Fruit fly (Drosophila melanogaster) whole organism, embryonic: Measurements from ENCODE around the gene Noc2.

ENCODE experiments used
- CG14710 ChIP-seq: fragments of 200-800 bp; sonication (Bioruptor generic); optimal IDR thresholded peaks from 3 replicates; lab custom pipeline; 2019; ENCODE audit warnings: missing biosample characterization, mild to moderate bottlenecking, missing genetic modification characterization, moderate library complexity
- CG16815 ChIP-seq: fragments of 200-800 bp; sonication (Bioruptor generic); optimal IDR thresholded peaks from 3 replicates; lab custom pipeline; 2017; ENCODE audit warnings: missing biosample characterization, mild to moderate bottlenecking, missing genetic modification characterization
- CG6854 ChIP-seq: fragments of 200-800 bp; sonication (Bioruptor generic); optimal IDR thresholded peaks from 3 replicates; lab custom pipeline; 2017; ENCODE audit warnings: missing biosample characterization, mild to moderate bottlenecking, missing genetic modification characterization
- CG7987 ChIP-seq: fragments of 200-800 bp; sonication (Bioruptor generic); optimal IDR thresholded peaks from 2 replicates; lab custom pipeline; 2018; ENCODE audit warnings: missing biosample characterization, mild to moderate bottlenecking, missing genetic modification characterization, moderate library complexity
- CTCF ChIP-seq: fragments of 200-800 bp; sonication (Bioruptor generic); optimal IDR thresholded peaks from 2 replicates; lab custom pipeline; 2017; ENCODE audit warnings: missing biosample characterization, mild to moderate bottlenecking, missing genetic modification characterization, moderate library complexity
- HLH4C ChIP-seq: fragments of 200-800 bp; sonication (Bioruptor generic); IDR thresholded peaks from 3 replicates; pipeline ENCODE4 v1.3.6; 2022; ENCODE audit warnings: missing biosample characterization, missing genetic modification characterization; ENCODE audit not compliant: partially characterized antibody
- Hmx ChIP-seq: fragments of 200-800 bp; sonication (Bioruptor generic); optimal IDR thresholded peaks from 2 replicates; lab custom pipeline; 2016; ENCODE audit warnings: missing biosample characterization, missing genetic modification characterization
- Vsx1 ChIP-seq: fragments of 200-800 bp; sonication (Bioruptor generic); optimal IDR thresholded peaks from 2 replicates; lab custom pipeline; 2017; ENCODE audit warnings: missing biosample characterization, mild to moderate bottlenecking, missing genetic modification characterization, missing genetic modification reagents
- Xbp1 ChIP-seq: fragments of 200-800 bp; sonication (Bioruptor generic); optimal IDR thresholded peaks from 3 replicates; lab custom pipeline; 2016; ENCODE audit warnings: missing biosample characterization, mild to moderate bottlenecking, missing genetic modification characterization
- emc ChIP-seq: fragments of 200-800 bp; sonication (Bioruptor generic); optimal IDR thresholded peaks from 2 replicates; lab custom pipeline; 2016; ENCODE audit warnings: missing biosample characterization, missing genetic modification characterization
- gt ChIP-seq: fragments of 200-800 bp; sonication (Bioruptor generic); IDR thresholded peaks from 2 replicates; pipeline ENCODE4 v1.3.6; 2022; ENCODE audit warnings: missing biosample characterization, missing genetic modification characterization
- h ChIP-seq: fragments of >200 bp; optimal IDR thresholded peaks from 2 replicates; lab custom pipeline; 2017
- kni ChIP-seq: fragments of 200-800 bp; sonication (Bioruptor generic); optimal IDR thresholded peaks from 3 replicates; lab custom pipeline; 2017; ENCODE audit warnings: mild to moderate bottlenecking, missing biosample characterization, missing genetic modification reagents, missing genetic modification characterization
- sc ChIP-seq, 3 experiments: fragments of >200 bp in 2 of 3; fragments of 200-800 bp in 1 of 3; sonication (Bioruptor generic) in 1 of 3; optimal IDR thresholded peaks; 2 replicates in 2 of 3; 3 replicates in 1 of 3; lab custom pipeline; 2017; ENCODE audit warnings: mild to moderate bottlenecking in 1 of 3, missing biosample characterization in 1 of 3, missing genetic modification characterization in 1 of 3, missing genetic modification reagents in 1 of 3

DNA sequence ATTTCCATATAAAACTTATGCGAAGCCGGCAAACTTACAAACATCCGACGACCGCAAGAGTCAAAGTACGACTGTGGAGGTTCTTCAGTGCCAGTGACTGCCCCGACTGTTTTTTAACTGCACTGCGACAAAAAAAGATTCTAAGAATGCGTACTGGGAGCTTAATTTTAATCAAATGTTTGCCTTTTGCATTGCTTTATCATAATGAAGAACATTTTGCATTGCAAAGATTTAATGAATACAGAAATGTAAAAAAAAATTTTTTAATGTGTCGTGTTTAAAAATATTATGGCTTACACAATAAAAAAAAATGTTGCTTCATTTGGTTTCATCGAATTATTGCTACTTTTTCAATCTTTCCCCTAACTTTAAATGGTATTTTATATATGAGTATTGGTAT lies 33.7 kb downstream of the Noc2 start:
- TF ChIP-seq h (lab: Kevin White, UChicago) (no peak), CG6854 (GFP tag; lab: Kevin White, UChicago) (no peak), CTCF (GFP tag; lab: Kevin White, UChicago) (no peak), Hmx (GFP tag; lab: Kevin White, UChicago) (no peak), sc (optimal IDR thresholded peaks at IDR 0.05; lab: Kevin White, UChicago) (no peak), sc (GFP tag; optimal IDR thresholded peaks at IDR 0.05; lab: Kevin White, UChicago) (no peak), gt (GFP tag; lab: Robert Waterston, UW) (no peak), Xbp1 (GFP tag; lab: Kevin White, UChicago) (no peak), HLH4C (no peak), kni (GFP tag; lab: Kevin White, UChicago) (no peak), CG16815 (no peak), Vsx1 (no peak), CG7987 (GFP tag; lab: Kevin White, UChicago) (no peak), emc (GFP tag; lab: Kevin White, UChicago) (no peak), CG14710 (tag; lab: Kevin White, UChicago) (no peak)
